Fruit fly (Drosophila melanogaster): Measurements from ENCODE around the gene ndl.

The ndl gene

DNA sequence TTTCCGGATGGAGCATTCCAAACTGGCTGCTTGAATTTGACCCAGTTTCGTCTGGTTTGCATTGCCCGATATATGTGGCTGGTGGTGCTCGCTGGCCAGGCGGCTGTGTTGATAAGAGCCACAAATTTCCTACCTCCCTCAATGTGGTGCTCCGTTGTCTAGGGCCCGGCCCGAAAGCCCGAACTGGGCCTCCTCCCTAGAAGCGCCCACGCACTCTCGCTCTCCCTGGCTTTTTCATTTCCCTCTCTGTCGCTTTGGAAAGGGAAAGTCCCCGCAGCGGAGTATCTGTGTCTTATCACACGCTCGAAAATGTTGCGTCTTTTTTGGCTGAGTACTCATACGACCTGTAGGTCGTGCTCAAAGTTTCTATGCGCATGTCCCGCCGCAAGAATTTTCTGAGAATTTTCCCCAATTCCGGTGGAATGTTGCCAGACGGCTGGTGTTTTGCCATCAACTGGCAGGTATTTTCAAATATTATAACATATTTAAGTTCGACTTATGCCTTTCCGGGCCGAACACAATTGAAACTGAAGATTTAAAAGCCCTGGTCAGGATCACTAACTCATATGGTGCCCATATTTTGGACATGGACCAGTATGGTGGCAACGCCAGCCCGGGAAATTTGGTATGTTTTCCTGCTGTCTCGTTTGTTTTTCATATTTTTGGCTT, 5.9 kb upstream of the ndl start, which contains the start of gene axed (continued):
- no peak for TF ChIP-seq PHDP (tag; optimal IDR thresholded peaks at IDR 0.05)
- TF ChIP-seq CG7745 (tag; optimal IDR thresholded peaks at IDR 0.05): no peak
- no peak for TF ChIP-seq CG3407 (GFP tag; optimal IDR thresholded peaks at IDR 0.05)
- TF ChIP-seq Hsf (GFP tag; optimal IDR thresholded peaks at IDR 0.05): peak; percentile 22
- TF ChIP-seq wek (GFP tag; optimal IDR thresholded peaks at IDR 0.05): no peak
- TF ChIP-seq seq (GFP tag; IDR thresholded peaks at IDR 0.05): no peak
- no peak for TF ChIP-seq CG11247 (GFP tag; IDR thresholded peaks at IDR 0.05)
- peak; percentile 45 for TF ChIP-seq E2f2 (GFP tag; IDR thresholded peaks at IDR 0.05)
- TF ChIP-seq Rfx (GFP tag; IDR thresholded peaks at IDR 0.05): peak; percentile 23; the same call in 1 of the 2 replicates
- TF ChIP-seq Meics (GFP tag; optimal IDR thresholded peaks at IDR 0.05): peak; percentile 66
- no peak for TF ChIP-seq hth (optimal IDR thresholded peaks at IDR 0.05)
- TF ChIP-seq Med (GFP tag): peak; percentile 87
- TF ChIP-seq grn (GFP tag; optimal IDR thresholded peaks at IDR 0.05): no peak
- 0 out of 3 replicates have a peak, but pooled peaks have one; percentile 32 for TF ChIP-seq CG7357 (GFP tag; IDR thresholded peaks at IDR 0.05)
- TF ChIP-seq ems (GFP tag; optimal IDR thresholded peaks at IDR 0.05): peak; percentile 33
- TF ChIP-seq gcm (GFP tag; optimal IDR thresholded peaks at IDR 0.05): no peak
- peak; percentile 19 for TF ChIP-seq CG13296 (GFP tag; optimal IDR thresholded peaks at IDR 0.05)
- TF ChIP-seq Stat92E (GFP tag; optimal IDR thresholded peaks at IDR 0.05): no peak
- TF ChIP-seq Dek (tag; optimal IDR thresholded peaks at IDR 0.05): no peak
- no peak for TF ChIP-seq CG7987 (GFP tag; optimal IDR thresholded peaks at IDR 0.05)
- no peak for TF ChIP-seq oc (tag; optimal IDR thresholded peaks at IDR 0.05)
- no peak for TF ChIP-seq cg (GFP tag; optimal IDR thresholded peaks at IDR 0.05)
- no peak for TF ChIP-seq sna (GFP tag; IDR thresholded peaks at IDR 0.05; ENCODE audit: partially characterized antibody)
- TF ChIP-seq CG12155 (GFP tag; optimal IDR thresholded peaks at IDR 0.05): peak; percentile 68
- no peak for TF ChIP-seq chm (GFP tag; IDR thresholded peaks at IDR 0.05)
- TF ChIP-seq lilli (GFP tag; optimal IDR thresholded peaks at IDR 0.05): peak; percentile 34
- peak; percentile 15 for TF ChIP-seq pfk (GFP tag; optimal IDR thresholded peaks at IDR 0.05)
- peak; percentile 33 for TF ChIP-seq CG12391 (tag; optimal IDR thresholded peaks at IDR 0.05)
- TF ChIP-seq ATbp (GFP tag; optimal IDR thresholded peaks at IDR 0.05): no peak
- peak; percentile 39 for TF ChIP-seq lab (GFP tag; optimal IDR thresholded peaks at IDR 0.05)
- no peak for TF ChIP-seq CG10979 (tag; optimal IDR thresholded peaks at IDR 0.05)
- no peak for TF ChIP-seq cad (GFP tag; optimal IDR thresholded peaks at IDR 0.05)
- no peak for TF ChIP-seq lov (optimal IDR thresholded peaks at IDR 0.05)
- TF ChIP-seq lov (GFP tag; IDR thresholded peaks at IDR 0.05): no peak
- TF ChIP-seq unc-4 (GFP tag; IDR thresholded peaks at IDR 0.05; ENCODE audit: partially characterized antibody): no peak
- TF ChIP-seq CG12659 (GFP tag; optimal IDR thresholded peaks at IDR 0.05): peak; percentile 46
- TF ChIP-seq Fer2 (tag; optimal IDR thresholded peaks at IDR 0.05): no peak
- TF ChIP-seq Hmr (GFP tag; optimal IDR thresholded peaks at IDR 0.05): peak; percentile 67
- no peak for TF ChIP-seq ab (GFP tag; optimal IDR thresholded peaks at IDR 0.05)
- peak; percentile 11 for TF ChIP-seq ERR (GFP tag; optimal IDR thresholded peaks at IDR 0.05)
- peak; percentile 35 for TF ChIP-seq lmd (GFP tag; IDR thresholded peaks at IDR 0.05)
- peak; percentile 18 for TF ChIP-seq CG34376 (GFP tag; optimal IDR thresholded peaks at IDR 0.05)
- peak; percentile 68 for TF ChIP-seq Ets97D (GFP tag; optimal IDR thresholded peaks at IDR 0.05)
- TF ChIP-seq en (GFP tag; optimal IDR thresholded peaks at IDR 0.05): no peak
- peak; percentile 67 for TF ChIP-seq CG10543 (GFP tag; optimal IDR thresholded peaks at IDR 0.05)
- TF ChIP-seq shn (GFP tag; optimal IDR thresholded peaks at IDR 0.05): no peak
- no peak for TF ChIP-seq Sin3A (optimal IDR thresholded peaks at IDR 0.05)
- TF ChIP-seq kah (GFP tag; optimal IDR thresholded peaks at IDR 0.05): no peak
- TF ChIP-seq Awh (GFP tag; IDR thresholded peaks at IDR 0.05): no peak
- no peak for TF ChIP-seq maf-S (GFP tag; optimal IDR thresholded peaks at IDR 0.05)
- no peak for TF ChIP-seq CG3065 (GFP tag; optimal IDR thresholded peaks at IDR 0.05)

Measured in whole organism, embryonic.